Worm (Caenorhabditis elegans): Measurements from ENCODE around the gene H17B01.2.

Gene H17B01.2

DNA sequence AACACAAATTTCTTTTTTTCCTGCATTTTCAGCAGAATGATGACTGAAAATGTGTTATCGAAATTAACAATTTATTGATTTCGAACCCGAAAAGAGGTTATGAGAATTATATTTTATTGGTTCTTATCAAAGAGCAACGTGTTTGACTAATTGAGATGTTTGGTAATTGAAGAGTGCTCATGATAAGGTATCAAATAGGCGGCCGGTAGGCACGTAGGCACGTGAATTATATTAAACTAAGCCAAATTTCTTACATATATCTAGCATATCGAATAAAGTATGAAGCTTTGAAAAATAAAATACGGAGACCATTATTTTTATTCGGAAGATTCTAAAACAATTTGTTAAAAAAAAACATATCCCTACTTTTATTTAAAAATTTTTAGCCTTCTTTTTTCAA is 47.0 kb downstream of the H17B01.2 start, which contains the start of gene math-45:
math-45 (minus strand) TSS at position 101 of the 400 bp plus-strand sequence.
- TF ChIP-seq nfyb-1 (GFP tag; IDR thresholded peaks at IDR 0.05) (no peak), snpc-1.1 (tag; optimal IDR thresholded peaks at IDR 0.05; ENCODE audit: insufficient read depth) (no peak), let-607 (tag; optimal IDR thresholded peaks at IDR 0.05) (no peak), rcor-1 (GFP tag; IDR thresholded peaks at IDR 0.05) (no peak), bed-1 (GFP tag; IDR thresholded peaks at IDR 0.05) (no peak), hsf-1 (GFP tag; IDR thresholded peaks at IDR 0.05) (no peak), F57A8.1 (GFP tag; optimal IDR thresholded peaks at IDR 0.05) (no peak), F10E7.11 (tag; optimal IDR thresholded peaks at IDR 0.05) (no peak), madf-10 (tag; optimal IDR thresholded peaks at IDR 0.05) (no peak), K11D2.4 (GFP tag; IDR thresholded peaks at IDR 0.05) (no peak), let-526 (GFP tag; IDR thresholded peaks at IDR 0.05) (no peak), lin-26 (GFP tag; IDR thresholded peaks at IDR 0.05) (no peak)

DNA sequence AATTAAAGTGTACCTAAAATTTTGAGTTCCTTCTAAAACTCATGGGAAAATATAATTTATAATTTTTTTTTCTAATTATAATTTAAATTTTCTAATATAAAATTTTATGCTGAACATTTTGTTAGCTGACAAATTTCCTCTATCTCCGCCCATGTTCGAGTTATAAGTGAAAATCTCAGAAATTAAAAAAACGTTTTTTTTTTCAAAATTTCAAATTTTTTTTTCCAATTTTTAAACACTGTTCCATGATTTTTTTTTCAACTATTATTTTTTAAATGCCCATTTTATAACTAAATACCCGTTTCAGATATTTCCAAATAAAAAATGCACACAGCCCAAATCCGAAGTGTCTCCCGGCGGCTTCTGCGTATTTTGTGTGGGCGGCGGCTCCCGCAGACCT is 48.5 kb downstream of the H17B01.2 start, which contains the start of gene Y51H7BR.8:
Y51H7BR.8 (plus strand) TSS at position 301 of the 400 bp plus-strand sequence.
- TF ChIP-seq tbx-9 (tag; optimal IDR thresholded peaks at IDR 0.05; ENCODE audit: borderline replicate concordance), result no peak
- TF ChIP-seq F33H1.4 (GFP tag; IDR thresholded peaks at IDR 0.05), result no peak
- TF ChIP-seq nhr-179 (tag; optimal IDR thresholded peaks at IDR 0.05), result no peak
- TF ChIP-seq akir-1 (GFP tag; optimal IDR thresholded peaks at IDR 0.05), result no peak
- TF ChIP-seq madf-8 (GFP tag; conservative IDR thresholded peaks at IDR 0.05), result no peak
- TF ChIP-seq efl-1 (GFP tag; optimal IDR thresholded peaks at IDR 0.05), result no peak
- no peak for TF ChIP-seq B0019.2 (GFP tag; conservative IDR thresholded peaks at IDR 0.05)
- TF ChIP-seq snpc-1.3 (tag; optimal IDR thresholded peaks at IDR 0.05; ENCODE audit: insufficient read depth), result no peak
- no peak for TF ChIP-seq nhr-120 (GFP tag; IDR thresholded peaks at IDR 0.05)
- no peak for TF ChIP-seq rcor-1 (GFP tag; IDR thresholded peaks at IDR 0.05)
- TF ChIP-seq unc-62 (GFP tag; optimal IDR thresholded peaks at IDR 0.05), result no peak
- no peak for TF ChIP-seq lin-40 (tag; optimal IDR thresholded peaks at IDR 0.05)
- no peak for TF ChIP-seq gei-17 (GFP tag; optimal IDR thresholded peaks at IDR 0.05)
- TF ChIP-seq ceh-100 (GFP tag; IDR thresholded peaks at IDR 0.05), result no peak
- TF ChIP-seq lsy-27 (tag; optimal IDR thresholded peaks at IDR 0.05; ENCODE audit: borderline replicate concordance, insufficient read depth), result no peak

DNA sequence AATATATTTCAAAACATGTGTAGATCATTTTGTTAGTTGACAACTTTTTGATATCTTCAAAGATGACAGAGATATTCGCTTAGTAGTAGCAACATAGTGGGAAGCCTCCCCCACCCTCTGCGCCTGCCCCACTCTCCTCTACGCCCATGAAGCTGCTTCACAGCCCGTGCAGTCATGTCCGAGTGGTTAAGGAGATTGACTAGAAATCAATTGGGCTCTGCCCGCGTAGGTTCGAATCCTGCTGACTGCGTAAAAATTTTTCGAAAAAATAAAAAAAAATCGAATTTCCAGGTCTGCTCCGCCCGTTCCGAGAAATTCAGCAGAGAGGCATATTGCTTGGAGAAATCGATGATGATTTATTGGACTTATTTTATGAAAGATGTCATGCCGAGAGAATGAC is 49.5 kb downstream of the H17B01.2 start:
- TF ChIP-seq rpc-1 (optimal IDR thresholded peaks at IDR 0.05) (peak; percentile 60), rpc-1 (tag; optimal IDR thresholded peaks at IDR 0.05) (peak; percentile 73), nhr-90 (tag; optimal IDR thresholded peaks at IDR 0.05) (peak; percentile 25), zim-3 (tag; optimal IDR thresholded peaks at IDR 0.05) (no peak), ztf-22 (GFP tag; optimal IDR thresholded peaks at IDR 0.05) (no peak), cebp-2 (GFP tag; IDR thresholded peaks at IDR 0.05) (0 out of 2 replicates have a peak, but pooled peaks have one; percentile 63), egl-44 (GFP tag; IDR thresholded peaks at IDR 0.05) (no peak), rcor-1 (GFP tag; IDR thresholded peaks at IDR 0.05) (no peak), K12H6.12 (tag; optimal IDR thresholded peaks at IDR 0.05) (peak; percentile 21), snpc-1.3 (tag; optimal IDR thresholded peaks at IDR 0.05; ENCODE audit: insufficient read depth) (peak; percentile 27), K11D2.4 (GFP tag; IDR thresholded peaks at IDR 0.05) (0 out of 2 replicates have a peak, but pooled peaks have one; percentile 23), mxl-1 (tag; optimal IDR thresholded peaks at IDR 0.05) (peak; percentile 18), aptf-2 (GFP tag; conservative IDR thresholded peaks at IDR 0.05) (no peak), attf-5 (GFP tag; optimal IDR thresholded peaks at IDR 0.05) (no peak), sea-2 (GFP tag; IDR thresholded peaks at IDR 0.05) (no peak), egl-18 (GFP tag; IDR thresholded peaks at IDR 0.05) (no peak), athp-1 (tag; optimal IDR thresholded peaks at IDR 0.05) (peak; percentile 9), ztf-28 (GFP tag; IDR thresholded peaks at IDR 0.05) (0 out of 2 replicates have a peak, but pooled peaks have one; percentile 64), lsy-27 (tag; optimal IDR thresholded peaks at IDR 0.05; ENCODE audit: borderline replicate concordance, insufficient read depth) (no peak), ceh-79 (tag; optimal IDR thresholded peaks at IDR 0.05) (peak; percentile 7), rec-8 (tag; optimal IDR thresholded peaks at IDR 0.05) (peak in 1 of 2 experiments; percentile 34), ccch-3 (GFP tag; optimal IDR thresholded peaks at IDR 0.05) (no peak), die-1 (tag; optimal IDR thresholded peaks at IDR 0.05) (peak; percentile 26), dox-1 (GFP tag; IDR thresholded peaks at IDR 0.05) (no peak)
